Fruit fly (Drosophila melanogaster) whole organism, embryonic: ENCODE data around the gene CG10211.

ENCODE experiments used
- Atf6 ChIP-seq: fragments of 200-800 bp; sonication (Bioruptor generic); IDR thresholded peaks from 2 replicates; pipeline ENCODE4 v1.3.6; 2022; ENCODE audit warnings: missing biosample characterization, missing genetic modification characterization
- CG12236 ChIP-seq: fragments of 200-800 bp; sonication (Bioruptor generic); optimal IDR thresholded peaks from 2 replicates; lab custom pipeline; 2016; ENCODE audit warnings: missing biosample characterization, missing genetic modification characterization
- CG13287 ChIP-seq: fragments of 200-800 bp; sonication (Bioruptor generic); IDR thresholded peaks from 2 replicates; pipeline ENCODE4 v1.3.6; 2022; ENCODE audit warnings: missing biosample characterization, missing genetic modification characterization; ENCODE audit not compliant: partially characterized antibody
- CG2889 ChIP-seq: fragments of 200-800 bp; sonication (Bioruptor generic); IDR thresholded peaks from 3 replicates; pipeline ENCODE4 v1.3.6; 2022; ENCODE audit warnings: missing biosample characterization, missing genetic modification characterization
- CG4328 ChIP-seq: fragments of 200-800 bp; sonication (Bioruptor generic); optimal IDR thresholded peaks from 3 replicates; lab custom pipeline; 2017; ENCODE audit warnings: missing biosample characterization, missing genetic modification reagents, missing genetic modification characterization
- CG4404 ChIP-seq: fragments of 200-800 bp; sonication (Bioruptor generic); IDR thresholded peaks from 2 replicates; pipeline ENCODE4 v1.3.6; 2022; ENCODE audit warnings: missing biosample characterization, missing genetic modification characterization
- CG4617 ChIP-seq: fragments of 200-800 bp; sonication (Bioruptor generic); optimal IDR thresholded peaks from 3 replicates; lab custom pipeline; 2016; ENCODE audit warnings: missing biosample characterization, missing genetic modification characterization, borderline replicate concordance
- CG6254 ChIP-seq: fragments of 200-800 bp; sonication (Bioruptor generic); optimal IDR thresholded peaks from 3 replicates; lab custom pipeline; 2017; ENCODE audit warnings: mild to moderate bottlenecking, missing biosample characterization, missing genetic modification reagents, missing genetic modification characterization
- CG6683 ChIP-seq: fragments of 200-800 bp; sonication (Bioruptor generic); optimal IDR thresholded peaks from 2 replicates; lab custom pipeline; 2017; ENCODE audit warnings: missing biosample characterization, mild to moderate bottlenecking, missing genetic modification characterization, missing genetic modification reagents
- CG7372 ChIP-seq: fragments of 200-800 bp; sonication (Bioruptor generic); IDR thresholded peaks from 2 replicates; pipeline ENCODE4 v1.3.6; 2022; ENCODE audit warnings: missing biosample characterization, missing genetic modification characterization
- CG7928 ChIP-seq: fragments of 200-800 bp; sonication (Bioruptor generic); optimal IDR thresholded peaks from 2 replicates; lab custom pipeline; 2017; ENCODE audit warnings: missing biosample characterization, mild to moderate bottlenecking, missing genetic modification characterization
- CG8478 ChIP-seq: fragments of >200 bp; optimal IDR thresholded peaks from 2 replicates; lab custom pipeline; 2018
- CG9609 ChIP-seq: fragments of 200-800 bp; sonication (Bioruptor generic); optimal IDR thresholded peaks from 3 replicates; lab custom pipeline; 2016; ENCODE audit warnings: missing biosample characterization, missing genetic modification characterization
- CG9817 ChIP-seq: fragments of 200-800 bp; sonication (Bioruptor generic); optimal IDR thresholded peaks from 2 replicates; lab custom pipeline; 2018; ENCODE audit warnings: missing biosample characterization, mild to moderate bottlenecking, missing genetic modification characterization, moderate library complexity
- CHES-1-like ChIP-seq: fragments of 200-800 bp; sonication (Bioruptor generic); optimal IDR thresholded peaks from 2 replicates; lab custom pipeline; 2016; ENCODE audit warnings: missing biosample characterization, missing genetic modification characterization
- Dek ChIP-seq: fragments of 200-800 bp; sonication (Bioruptor generic); optimal IDR thresholded peaks from 3 replicates; lab custom pipeline; 2019; ENCODE audit warnings: missing biosample characterization, mild to moderate bottlenecking, missing genetic modification characterization, moderate library complexity
- Drgx ChIP-seq: fragments of 200-800 bp; sonication (Bioruptor generic); IDR thresholded peaks from 2 replicates; pipeline ENCODE4 v1.3.6; 2022; ENCODE audit warnings: missing biosample characterization, missing genetic modification characterization
- Fer3 ChIP-seq: fragments of 200-800 bp; sonication (Bioruptor generic); optimal IDR thresholded peaks from 2 replicates; lab custom pipeline; 2018; ENCODE audit warnings: missing biosample characterization, mild to moderate bottlenecking, missing genetic modification characterization, moderate library complexity
- GATAe ChIP-seq: fragments of 200-800 bp; sonication (Bioruptor generic); conservative IDR thresholded peaks from 2 replicates; pipeline ENCODE4 v1.3.6; 2022; ENCODE audit warnings: missing biosample characterization, missing genetic modification characterization
- HLH3B ChIP-seq: fragments of 200-800 bp; sonication (Bioruptor generic); IDR thresholded peaks from 2 replicates; pipeline ENCODE4 v1.3.6; 2022; ENCODE audit warnings: missing biosample characterization, missing genetic modification characterization
- MTF-1 ChIP-seq: fragments of 200-800 bp; sonication (Bioruptor generic); optimal IDR thresholded peaks from 2 replicates; lab custom pipeline; 2018; ENCODE audit warnings: missing biosample characterization, mild to moderate bottlenecking, missing genetic modification characterization, borderline replicate concordance
- Nf-YA ChIP-seq: fragments of 200-800 bp; sonication (Bioruptor generic); IDR thresholded peaks from 2 replicates; pipeline ENCODE4 v1.3.6; 2022; ENCODE audit warnings: missing biosample characterization, missing genetic modification characterization
- Nf-YB ChIP-seq: fragments of 200-800 bp; sonication (Bioruptor generic); optimal IDR thresholded peaks from 3 replicates; lab custom pipeline; 2019; ENCODE audit warnings: missing biosample characterization, mild to moderate bottlenecking, missing genetic modification characterization, moderate library complexity
- PHDP ChIP-seq: fragments of 200-800 bp; sonication (Bioruptor generic); optimal IDR thresholded peaks from 3 replicates; lab custom pipeline; 2018; ENCODE audit warnings: missing biosample characterization, mild to moderate bottlenecking, missing genetic modification characterization, moderate library complexity
- TFAM ChIP-seq: fragments of 200-800 bp; sonication (Bioruptor generic); optimal IDR thresholded peaks from 2 replicates; lab custom pipeline; 2017; ENCODE audit warnings: missing biosample characterization, missing genetic modification characterization, inconsistent platforms
- ac ChIP-seq: fragments of 200-800 bp; sonication (Bioruptor generic); optimal IDR thresholded peaks from 3 replicates; lab custom pipeline; 2017; ENCODE audit warnings: missing biosample characterization, mild to moderate bottlenecking, missing genetic modification characterization
- bab2 ChIP-seq: fragments of 200-800 bp; sonication (Bioruptor generic); optimal IDR thresholded peaks from 2 replicates; lab custom pipeline; 2016; ENCODE audit warnings: missing biosample characterization, missing genetic modification characterization
- cas ChIP-seq: fragments of 200-800 bp; sonication (Bioruptor generic); IDR thresholded peaks from 2 replicates; pipeline ENCODE4 v1.3.6; 2022; ENCODE audit warnings: missing biosample characterization, missing genetic modification characterization
- caup ChIP-seq: fragments of 200-800 bp; sonication (Bioruptor generic); optimal IDR thresholded peaks from 3 replicates; lab custom pipeline; 2017; ENCODE audit warnings: missing biosample characterization, mild to moderate bottlenecking, missing genetic modification characterization, moderate library complexity; ENCODE audit not compliant: severe bottlenecking
- chm ChIP-seq: fragments of 200-800 bp; sonication (Bioruptor generic); IDR thresholded peaks from 2 replicates; pipeline ENCODE4 v1.3.6; 2022; ENCODE audit warnings: missing biosample characterization, missing genetic modification characterization
- cwo ChIP-seq: fragments of 200-800 bp; sonication (Bioruptor generic); optimal IDR thresholded peaks from 3 replicates; lab custom pipeline; 2017; ENCODE audit warnings: missing biosample characterization, missing genetic modification characterization, mild to moderate bottlenecking, moderate library complexity, missing genetic modification reagents
- dm ChIP-seq: fragments of 200-800 bp; sonication (Bioruptor generic); optimal IDR thresholded peaks from 3 replicates; lab custom pipeline; 2016; ENCODE audit warnings: missing biosample characterization, missing genetic modification characterization
- eve ChIP-seq, 2 experiments: fragments of >200 bp; optimal IDR thresholded peaks; 2 replicates each; lab custom pipeline; 2017; ENCODE audit warnings: missing biosample characterization in 2 of 2, missing genetic modification characterization in 2 of 2
- ftz-f1 ChIP-seq: fragments of 200-800 bp; sonication (Bioruptor generic); optimal IDR thresholded peaks from 2 replicates; lab custom pipeline; 2016; ENCODE audit warnings: missing biosample characterization, missing genetic modification characterization
- grn ChIP-seq: fragments of 200-800 bp; sonication (Bioruptor generic); optimal IDR thresholded peaks from 3 replicates; lab custom pipeline; 2017; ENCODE audit warnings: missing biosample characterization, missing genetic modification characterization
- gro ChIP-seq: fragments of 200-800 bp; sonication (Bioruptor generic); optimal IDR thresholded peaks from 2 replicates; lab custom pipeline; 2016; ENCODE audit warnings: missing biosample characterization, missing genetic modification characterization
- ind ChIP-seq: fragments of 200-800 bp; sonication (Bioruptor generic); optimal IDR thresholded peaks from 3 replicates; lab custom pipeline; 2016; ENCODE audit warnings: missing biosample characterization, missing genetic modification characterization
- insv ChIP-seq, 2 experiments: fragments of 200-800 bp; sonication (Bioruptor generic); optimal IDR thresholded peaks; 3 replicates each; lab custom pipeline; 2016 to 2018; ENCODE audit warnings: missing biosample characterization in 2 of 2, missing genetic modification characterization in 2 of 2
- jumu ChIP-seq: fragments of 200-800 bp; sonication (Bioruptor generic); optimal IDR thresholded peaks from 3 replicates; lab custom pipeline; 2016; ENCODE audit warnings: missing biosample characterization, missing genetic modification characterization
- luna ChIP-seq: fragments of 200-800 bp; sonication (Bioruptor generic); optimal IDR thresholded peaks from 2 replicates; lab custom pipeline; 2016; ENCODE audit warnings: missing biosample characterization, missing genetic modification characterization
- nom ChIP-seq: fragments of 200-800 bp; sonication (Bioruptor generic); optimal IDR thresholded peaks from 2 replicates; lab custom pipeline; 2017; ENCODE audit warnings: missing biosample characterization, missing genetic modification characterization, mild to moderate bottlenecking, moderate library complexity, missing genetic modification reagents
- otp ChIP-seq: fragments of 200-800 bp; sonication (Bioruptor generic); IDR thresholded peaks from 3 replicates; pipeline ENCODE4, ENCODE4 v1.3.6; 2022; ENCODE audit warnings: missing biosample characterization, missing genetic modification characterization
- pb ChIP-seq: fragments of 200-800 bp; sonication (Bioruptor generic); optimal IDR thresholded peaks from 3 replicates; lab custom pipeline; 2016; ENCODE audit warnings: missing biosample characterization, missing genetic modification characterization
- phol ChIP-seq: fragments of 200-800 bp; sonication (Bioruptor generic); optimal IDR thresholded peaks from 3 replicates; lab custom pipeline; 2018; ENCODE audit warnings: missing biosample characterization, mild to moderate bottlenecking, missing genetic modification characterization, moderate library complexity
- pnt ChIP-seq: fragments of 200-800 bp; sonication (Bioruptor generic); optimal IDR thresholded peaks from 3 replicates; lab custom pipeline; 2016; ENCODE audit warnings: missing biosample characterization, missing genetic modification characterization
- sug ChIP-seq: fragments of 200-800 bp; optimal IDR thresholded peaks from 2 replicates; lab custom pipeline; 2019; ENCODE audit warnings: missing biosample characterization, mild to moderate bottlenecking, missing genetic modification characterization, moderate library complexity
- unpg ChIP-seq: fragments of 200-800 bp; sonication (Bioruptor generic); optimal IDR thresholded peaks from 3 replicates; lab custom pipeline; 2018; ENCODE audit warnings: missing biosample characterization, mild to moderate bottlenecking, missing genetic modification characterization, moderate library complexity
- zfh1 ChIP-seq: fragments of 200-800 bp; sonication (Bioruptor generic); IDR thresholded peaks from 3 replicates; pipeline ENCODE4 v1.3.6; 2022; ENCODE audit warnings: missing biosample characterization, missing genetic modification characterization
- zfh2 ChIP-seq: fragments of 200-800 bp; sonication (Bioruptor generic); optimal IDR thresholded peaks from 2 replicates; lab custom pipeline; 2016; ENCODE audit warnings: missing biosample characterization, missing genetic modification characterization

Gene CG10211

DNA sequence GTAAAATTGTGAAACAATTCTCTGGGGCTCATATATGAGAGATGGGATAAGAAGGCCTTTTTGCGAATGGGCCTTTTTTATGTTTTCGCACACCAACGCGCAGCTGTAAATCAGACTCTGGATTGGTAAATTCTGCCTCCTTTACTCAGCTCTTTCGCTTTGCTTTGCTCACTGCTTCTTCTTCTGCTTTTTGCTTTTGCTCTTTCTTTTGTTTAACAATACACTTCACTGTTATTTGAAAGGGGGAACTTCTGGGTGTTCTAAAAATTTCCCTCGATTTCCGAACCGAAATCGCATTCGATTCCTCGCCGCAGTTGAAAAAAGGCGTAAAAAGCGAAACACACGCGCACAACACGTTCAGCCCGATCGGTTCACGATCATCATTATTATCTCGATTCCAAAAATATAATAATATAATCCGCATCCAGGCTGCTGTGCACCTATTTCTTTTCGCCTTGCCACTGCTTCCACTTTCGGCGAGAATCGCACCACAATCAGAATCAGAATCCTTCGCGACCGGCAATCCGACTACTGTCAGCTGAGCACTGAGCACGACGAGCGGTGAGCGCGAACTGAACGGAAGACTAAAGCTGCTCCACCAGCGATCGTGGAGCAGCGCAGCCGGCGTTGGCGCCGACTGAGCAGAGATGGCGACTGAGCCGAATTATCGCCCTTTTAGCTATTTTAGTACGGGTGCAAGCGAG is 54.6 kb downstream of the CG10211 start (continued):
- TF ChIP-seq phol (tag; lab: Kevin White, UChicago) (no peak), CG7928 (GFP tag; lab: Kevin White, UChicago) (no peak), eve (GFP tag; optimal IDR thresholded peaks at IDR 0.05; lab: Kevin White, UChicago) (no peak), CG2889 (no peak), insv (GFP tag; optimal IDR thresholded peaks at IDR 0.05; lab: Kevin White, UChicago) (no peak), Nf-YA (0 out of 2 replicates have a peak, but pooled peaks have one; percentile 16), grn (GFP tag; lab: Kevin White, UChicago) (peak; percentile 8), zfh1 (GFP tag; lab: Robert Waterston, UW) (0 out of 3 replicates have a peak, but pooled peaks have one; percentile 38), gro (peak; percentile 33), CHES-1-like (GFP tag; lab: Kevin White, UChicago) (no peak), CG9817 (tag; lab: Kevin White, UChicago) (no peak), GATAe (GFP tag; lab: Robert Waterston, UW) (peak; percentile 28; the same call in 1 of the 2 replicates), Drgx (peak; percentile 44), CG12236 (GFP tag; lab: Kevin White, UChicago) (no peak), ftz-f1 (GFP tag; lab: Kevin White, UChicago) (peak; percentile 30), CG7372 (GFP tag; lab: Robert Waterston, UW) (0 out of 2 replicates have a peak, but pooled peaks have one; percentile 19), dm (GFP tag; lab: Kevin White, UChicago) (no peak), caup (GFP tag; lab: Kevin White, UChicago) (peak; percentile 44), Atf6 (GFP tag; lab: Robert Waterston, UW) (0 out of 2 replicates have a peak, but pooled peaks have one; percentile 36), ind (GFP tag; lab: Kevin White, UChicago) (no peak), CG6683 (GFP tag; lab: Kevin White, UChicago) (no peak), luna (GFP tag; lab: Kevin White, UChicago) (no peak), CG4404 (GFP tag; lab: Robert Waterston, UW) (no peak), CG8478 (lab: Kevin White, UChicago) (no peak), chm (GFP tag; lab: Robert Waterston, UW) (peak; percentile 84), MTF-1 (GFP tag; lab: Kevin White, UChicago) (peak; percentile 36), nom (peak; percentile 49), cas (GFP tag; lab: Robert Waterston, UW) (0 out of 2 replicates have a peak, but pooled peaks have one; percentile 27), bab2 (GFP tag; lab: Kevin White, UChicago) (no peak), TFAM (GFP tag; lab: Kevin White, UChicago) (no peak), Nf-YB (GFP tag; lab: Kevin White, UChicago) (no peak), otp (GFP tag; lab: Robert Waterston, UW) (peak; percentile 39; the same call in 1 of the 3 replicates), CG9609 (peak; percentile 8), CG6254 (no peak), ac (no peak), cwo (GFP tag; lab: Kevin White, UChicago) (peak; percentile 41), jumu (GFP tag; lab: Kevin White, UChicago) (no peak), Fer3 (no peak), PHDP (tag; lab: Kevin White, UChicago) (peak; percentile 24), pb (GFP tag; lab: Kevin White, UChicago) (no peak), zfh2 (GFP tag; lab: Kevin White, UChicago) (no peak), Dek (no peak), unpg (GFP tag; lab: Kevin White, UChicago) (peak; percentile 4), HLH3B (no peak; the same call in 1 of the 2 replicates), pnt (no peak), sug (peak; percentile 25), CG13287 (GFP tag; lab: Robert Waterston, UW) (peak; percentile 39; the same call in 1 of the 2 replicates), CG4328 (GFP tag; lab: Kevin White, UChicago) (no peak), CG4617 (GFP tag; lab: Kevin White, UChicago) (no peak)
